Fruit fly (Drosophila melanogaster): Measurements from ENCODE around the gene Pex11c.

Gene Pex11c

dm6 chr3R:23226521-23227039 lies 31.6 kb upstream of the Pex11c start, which contains the start of gene cnc:
TSS of gene cnc (minus strand) at chr3R:23226711.
- TF ChIP-seq CG32264 (GFP tag; optimal IDR thresholded peaks at IDR 0.05): no peak
- peak; percentile 58 for TF ChIP-seq Vsx2 (GFP tag; optimal IDR thresholded peaks at IDR 0.05; ENCODE audit: partially characterized antibody)
- no peak for TF ChIP-seq GATAd (GFP tag; optimal IDR thresholded peaks at IDR 0.05)
- no peak for TF ChIP-seq foxo (GFP tag; optimal IDR thresholded peaks at IDR 0.05)
- peak; percentile 21 for TF ChIP-seq fru (GFP tag; optimal IDR thresholded peaks at IDR 0.05)
- peak; percentile 65 for TF ChIP-seq CrebA (GFP tag; optimal IDR thresholded peaks at IDR 0.05; ENCODE audit: borderline replicate concordance)
- TF ChIP-seq Sp1 (GFP tag; optimal IDR thresholded peaks at IDR 0.05): peak; percentile 48
- TF ChIP-seq Myc (optimal IDR thresholded peaks at IDR 0.05): no peak
- TF ChIP-seq usp (GFP tag; optimal IDR thresholded peaks at IDR 0.05): no peak
- peak; percentile 51 to 84 for TF ChIP-seq dl (GFP tag; optimal IDR thresholded peaks at IDR 0.05; ENCODE audit: insufficient read depth in 1 of 2, partially characterized antibody in 2 of 2)
- no peak for TF ChIP-seq dmrt93B (GFP tag; optimal IDR thresholded peaks at IDR 0.05)
- TF ChIP-seq rgr (GFP tag; optimal IDR thresholded peaks at IDR 0.05): peak; percentile 36
- no peak for TF ChIP-seq ey (GFP tag; optimal IDR thresholded peaks at IDR 0.05)
- TF ChIP-seq dsf (GFP tag; optimal IDR thresholded peaks at IDR 0.05; ENCODE audit: borderline replicate concordance): no peak
- TF ChIP-seq jim (GFP tag; optimal IDR thresholded peaks at IDR 0.05): no peak
- TF ChIP-seq h (GFP tag; optimal IDR thresholded peaks at IDR 0.05): peak; percentile 37
- no peak for TF ChIP-seq Dfd (GFP tag; optimal IDR thresholded peaks at IDR 0.05)
- TF ChIP-seq Dif (GFP tag; optimal IDR thresholded peaks at IDR 0.05; ENCODE audit: partially characterized antibody): peak; percentile 80
- TF ChIP-seq Hr78 (GFP tag; optimal IDR thresholded peaks at IDR 0.05): no peak
- peak; percentile 41 for TF ChIP-seq br (GFP tag; optimal IDR thresholded peaks at IDR 0.05)
- no peak for TF ChIP-seq Rel (GFP tag; optimal IDR thresholded peaks at IDR 0.05)
- peak; percentile 74 for TF ChIP-seq Rel (tag; optimal IDR thresholded peaks at IDR 0.05)
- TF ChIP-seq brk (GFP tag; optimal IDR thresholded peaks at IDR 0.05): no peak
- TF ChIP-seq Mio (GFP tag; optimal IDR thresholded peaks at IDR 0.05): no peak
- peak; percentile 29 for TF ChIP-seq psq (GFP tag; optimal IDR thresholded peaks at IDR 0.05)
- peak; percentile 29 for TF ChIP-seq OdsH (GFP tag; optimal IDR thresholded peaks at IDR 0.05)
- no peak for TF ChIP-seq Hr83 (GFP tag; optimal IDR thresholded peaks at IDR 0.05; ENCODE audit: poor library complexity, severe bottlenecking)
- no peak for TF ChIP-seq tai (GFP tag; optimal IDR thresholded peaks at IDR 0.05)
- TF ChIP-seq HLH106 (tag; optimal IDR thresholded peaks at IDR 0.05): no peak
- TF ChIP-seq sage (GFP tag; optimal IDR thresholded peaks at IDR 0.05): no peak
- TF ChIP-seq Hnf4 (GFP tag; optimal IDR thresholded peaks at IDR 0.05): no peak
- no peak for TF ChIP-seq woc (GFP tag; optimal IDR thresholded peaks at IDR 0.05)
- TF ChIP-seq Abd-B (GFP tag; optimal IDR thresholded peaks at IDR 0.05): no peak
- no peak for TF ChIP-seq Jra (GFP tag; optimal IDR thresholded peaks at IDR 0.05)
- TF ChIP-seq CG9705 (GFP tag; optimal IDR thresholded peaks at IDR 0.05): no peak
- TF ChIP-seq pan (optimal IDR thresholded peaks at IDR 0.05): no peak
- no peak for TF ChIP-seq sv (GFP tag; optimal IDR thresholded peaks at IDR 0.05)
- TF ChIP-seq N (GFP tag; optimal IDR thresholded peaks at IDR 0.05): no peak
- TF ChIP-seq lola (GFP tag; optimal IDR thresholded peaks at IDR 0.05): no peak

- TF ChIP-seq woc (GFP tag; optimal IDR thresholded peaks at IDR 0.05): no peak
- no peak for TF ChIP-seq sv (GFP tag; optimal IDR thresholded peaks at IDR 0.05)
- no peak for TF ChIP-seq br (GFP tag; optimal IDR thresholded peaks at IDR 0.05)
- no peak for TF ChIP-seq dl (GFP tag; optimal IDR thresholded peaks at IDR 0.05; ENCODE audit: insufficient read depth in 1 of 2, partially characterized antibody in 2 of 2)
- TF ChIP-seq Abd-B (GFP tag; optimal IDR thresholded peaks at IDR 0.05): no peak
- TF ChIP-seq psq (GFP tag; optimal IDR thresholded peaks at IDR 0.05): no peak
- no peak for TF ChIP-seq usp (GFP tag; optimal IDR thresholded peaks at IDR 0.05)
- no peak for TF ChIP-seq pan (optimal IDR thresholded peaks at IDR 0.05)
- TF ChIP-seq tai (GFP tag; optimal IDR thresholded peaks at IDR 0.05): no peak
- TF ChIP-seq Sp1 (GFP tag; optimal IDR thresholded peaks at IDR 0.05): no peak
- TF ChIP-seq Dfd (GFP tag; optimal IDR thresholded peaks at IDR 0.05): no peak
- no peak for TF ChIP-seq dsf (GFP tag; optimal IDR thresholded peaks at IDR 0.05; ENCODE audit: borderline replicate concordance)
- no peak for TF ChIP-seq ey (GFP tag; optimal IDR thresholded peaks at IDR 0.05)
- no peak for TF ChIP-seq OdsH (GFP tag; optimal IDR thresholded peaks at IDR 0.05)
These were observed 29.4 kb upstream of the Pex11c start for dm6 chr3R:23228605-23229264.

Measured in whole organism, wandering third instar larva.